Fruit fly (Drosophila melanogaster) whole organism, prepupa: ENCODE measurements around the gene Pif1.

Experiments used
- CG10631 ChIP-seq: fragments of 200-800 bp; sonication (Bioruptor generic); optimal IDR thresholded peaks from 2 replicates; lab custom pipeline; 2016; ENCODE audit warnings: missing biosample characterization, missing genetic modification characterization
- CG11902 ChIP-seq: fragments of 200-800 bp; sonication (Bioruptor generic); optimal IDR thresholded peaks from 3 replicates; lab custom pipeline; 2016; ENCODE audit warnings: missing biosample characterization, missing genetic modification characterization
- CG15336 ChIP-seq: fragments of 200-800 bp; sonication (Bioruptor generic); IDR thresholded peaks from 2 replicates; pipeline ENCODE4 v1.3.6; 2022; ENCODE audit warnings: missing biosample characterization, missing genetic modification characterization
- CG1621 ChIP-seq: fragments of 200-800 bp; sonication (Bioruptor generic); optimal IDR thresholded peaks from 3 replicates; lab custom pipeline; 2018; ENCODE audit warnings: missing biosample characterization, mild to moderate bottlenecking, missing genetic modification characterization
- CG3032 ChIP-seq: fragments of 200-800 bp; optimal IDR thresholded peaks from 2 replicates; lab custom pipeline; 2019; ENCODE audit warnings: missing biosample characterization, mild to moderate bottlenecking, missing genetic modification characterization, moderate library complexity
- CG31627 ChIP-seq: fragments of 200-800 bp; sonication (Bioruptor generic); optimal IDR thresholded peaks from 3 replicates; lab custom pipeline; 2016; ENCODE audit warnings: missing biosample characterization, missing genetic modification characterization
- CG4318 ChIP-seq: fragments of 200-800 bp; sonication (Bioruptor generic); optimal IDR thresholded peaks from 3 replicates; lab custom pipeline; 2017; ENCODE audit warnings: missing biosample characterization, mild to moderate bottlenecking, missing genetic modification characterization
- CG6276 ChIP-seq: fragments of 200-800 bp; sonication (Bioruptor generic); optimal IDR thresholded peaks from 2 replicates; lab custom pipeline; 2017; ENCODE audit warnings: missing biosample characterization, mild to moderate bottlenecking, missing genetic modification characterization
- CG6854 ChIP-seq: fragments of 200-800 bp; sonication (Bioruptor generic); optimal IDR thresholded peaks from 2 replicates; lab custom pipeline; 2017; ENCODE audit warnings: missing biosample characterization, mild to moderate bottlenecking, missing genetic modification characterization
- CG8119 ChIP-seq: fragments of 200-800 bp; sonication (Bioruptor generic); IDR thresholded peaks from 3 replicates; pipeline ENCODE4 v1.3.6; 2022; ENCODE audit warnings: missing biosample characterization, missing genetic modification characterization
- Eip75B ChIP-seq: fragments of 200-800 bp; sonication (Bioruptor generic); optimal IDR thresholded peaks from 3 replicates; lab custom pipeline; 2016; ENCODE audit warnings: missing biosample characterization, missing genetic modification characterization
- Eip93F ChIP-seq: fragments of 200-800 bp; sonication (Bioruptor generic); optimal IDR thresholded peaks from 2 replicates; lab custom pipeline; 2016; ENCODE audit warnings: missing biosample characterization, mild to moderate bottlenecking, missing genetic modification characterization
- Ets21C ChIP-seq: fragments of 200-800 bp; sonication (Bioruptor generic); optimal IDR thresholded peaks from 3 replicates; lab custom pipeline; 2016; ENCODE audit warnings: missing biosample characterization, missing genetic modification characterization
- Ets96B ChIP-seq: fragments of 200-800 bp; optimal IDR thresholded peaks from 2 replicates; lab custom pipeline; 2019; ENCODE audit warnings: missing biosample characterization, mild to moderate bottlenecking, missing genetic modification characterization, moderate library complexity
- Gug ChIP-seq: fragments of 200-800 bp; sonication (Bioruptor generic); IDR thresholded peaks from 2 replicates; pipeline ENCODE4 v1.3.6; 2022; ENCODE audit warnings: missing biosample characterization, missing genetic modification characterization
- Hr4 ChIP-seq: fragments of 200-800 bp; sonication (Bioruptor generic); optimal IDR thresholded peaks from 3 replicates; lab custom pipeline; 2016; ENCODE audit warnings: missing biosample characterization, missing genetic modification characterization
- Lpt ChIP-seq: fragments of 200-800 bp; sonication (Bioruptor generic); optimal IDR thresholded peaks from 3 replicates; lab custom pipeline; 2016; ENCODE audit warnings: missing biosample characterization, missing genetic modification characterization
- Met ChIP-seq: fragments of 200-800 bp; sonication (Bioruptor generic); optimal IDR thresholded peaks from 3 replicates; lab custom pipeline; 2016; ENCODE audit warnings: missing biosample characterization, missing genetic modification characterization
- OdsH ChIP-seq: fragments of 200-800 bp; sonication (Bioruptor generic); optimal IDR thresholded peaks from 3 replicates; lab custom pipeline; 2016; ENCODE audit warnings: missing biosample characterization, missing genetic modification characterization
- Smox ChIP-seq: fragments of 200-800 bp; sonication (Bioruptor generic); optimal IDR thresholded peaks from 3 replicates; lab custom pipeline; 2016; ENCODE audit warnings: missing biosample characterization, missing genetic modification characterization
- Sox14 ChIP-seq: fragments of 200-800 bp; sonication (Bioruptor generic); optimal IDR thresholded peaks from 3 replicates; lab custom pipeline; 2016; ENCODE audit warnings: missing biosample characterization, missing genetic modification characterization
- cyc ChIP-seq: fragments of 200-800 bp; sonication (Bioruptor generic); optimal IDR thresholded peaks from 3 replicates; lab custom pipeline; 2016; ENCODE audit warnings: missing biosample characterization, missing genetic modification characterization
- eg ChIP-seq: fragments of 200-800 bp; sonication (Bioruptor generic); IDR thresholded peaks from 3 replicates; pipeline ENCODE4 v1.3.6; 2022; ENCODE audit warnings: missing biosample characterization, missing genetic modification characterization
- esn ChIP-seq: fragments of 200-800 bp; sonication (Bioruptor generic); optimal IDR thresholded peaks from 2 replicates; lab custom pipeline; 2016; ENCODE audit warnings: missing biosample characterization, mild to moderate bottlenecking, missing genetic modification characterization, moderate library complexity
- fd59A ChIP-seq: fragments of 200-800 bp; sonication (Bioruptor generic); optimal IDR thresholded peaks from 2 replicates; lab custom pipeline; 2017; ENCODE audit warnings: missing biosample characterization, mild to moderate bottlenecking, missing genetic modification characterization, missing genetic modification reagents
- lz ChIP-seq: fragments of 200-800 bp; sonication (Bioruptor generic); optimal IDR thresholded peaks from 3 replicates; lab custom pipeline; 2016; ENCODE audit warnings: missing biosample characterization, missing genetic modification characterization
- pdm3 ChIP-seq: fragments of 200-800 bp; sonication (Bioruptor generic); optimal IDR thresholded peaks from 3 replicates; lab custom pipeline; 2016; ENCODE audit warnings: missing biosample characterization, missing genetic modification characterization
- salr ChIP-seq, 2 experiments: fragments of 200-800 bp; sonication (Bioruptor generic); optimal IDR thresholded peaks; 3 replicates each; lab custom pipeline; 2016 to 2018; ENCODE audit warnings: missing biosample characterization in 2 of 2, missing genetic modification characterization in 2 of 2, mild to moderate bottlenecking in 1 of 2
- spab ChIP-seq: fragments of 200-800 bp; sonication (Bioruptor generic); optimal IDR thresholded peaks from 2 replicates; lab custom pipeline; 2017; ENCODE audit warnings: missing biosample characterization, mild to moderate bottlenecking, missing genetic modification characterization, missing genetic modification reagents
- ss ChIP-seq, 2 experiments: fragments of 200-800 bp; sonication (Bioruptor generic); optimal IDR thresholded peaks; 2 replicates in 1 of 2; 3 replicates in 1 of 2; lab custom pipeline; 2017 to 2018; ENCODE audit warnings: mild to moderate bottlenecking in 2 of 2, missing biosample characterization in 2 of 2, missing genetic modification characterization in 2 of 2, moderate library complexity in 1 of 2
- svp ChIP-seq: fragments of 200-800 bp; sonication (Bioruptor generic); peaks from one replicate; lab custom pipeline; 2016; ENCODE audit warnings: missing biosample characterization, missing genetic modification characterization
- topi ChIP-seq: fragments of 200-800 bp; sonication (Bioruptor generic); optimal IDR thresholded peaks from 3 replicates; lab custom pipeline; 2016; ENCODE audit warnings: missing biosample characterization, missing genetic modification characterization

Gene Pif1

DNA sequence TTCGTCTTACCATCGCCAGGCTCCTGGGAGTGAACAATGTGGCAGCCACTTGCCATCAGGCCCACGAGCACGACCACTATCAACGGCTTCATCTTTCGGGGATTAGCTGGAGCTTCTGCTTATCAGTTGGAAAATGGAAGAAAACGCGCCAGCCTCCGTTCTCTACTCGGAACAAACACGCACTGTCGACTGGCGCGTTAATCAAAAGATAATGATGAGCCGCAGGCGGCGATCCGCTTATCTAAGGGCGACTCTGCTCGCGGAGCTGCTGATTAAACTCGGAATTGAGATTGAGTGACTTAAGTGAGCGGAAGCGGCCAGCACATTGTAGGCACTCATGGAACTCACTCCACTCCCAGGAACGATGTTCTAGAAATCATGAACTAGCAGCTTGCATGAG is 8.0 kb downstream of the Pif1 start, which contains the start of gene CG3246:
Gene CG3246 (minus strand): TSS at position 193 of the 400 bp plus-strand sequence.
- TF ChIP-seq cyc (GFP tag; lab: Kevin White, UChicago) = no peak
- TF ChIP-seq svp (GFP tag; lab: Kevin White, UChicago) = peak; percentile 94

DNA sequence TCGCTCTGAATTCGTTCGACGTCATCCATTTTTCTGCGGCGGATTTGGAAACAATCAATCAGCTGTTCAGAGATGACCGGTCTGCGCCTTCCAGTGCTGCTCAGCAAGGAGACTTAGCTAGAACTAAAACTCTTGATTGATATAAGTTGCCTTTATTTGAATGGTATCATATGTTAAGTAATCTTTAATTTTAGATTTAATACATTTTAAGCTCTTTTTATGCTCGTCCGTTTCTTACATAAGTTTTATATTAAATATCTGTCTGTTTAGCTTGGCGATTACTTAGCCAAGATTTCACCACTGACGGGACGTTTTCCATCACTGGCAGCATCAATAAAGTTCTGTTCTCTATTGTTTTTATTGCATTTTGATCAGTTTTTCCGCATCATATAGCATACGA is 12.8 kb downstream of the Pif1 start, which contains the start of the genes Cog3 and Sec5:
Gene Cog3 (minus strand): TSS at position 58 of the 400 bp plus-strand sequence.
Gene Sec5 (plus strand): TSS at position 296 of the 400 bp plus-strand sequence.
- TF ChIP-seq lz (GFP tag; lab: Kevin White, UChicago) = peak; percentile 66
- TF ChIP-seq ss (GFP tag; optimal IDR thresholded peaks at IDR 0.05; lab: Kevin White, UChicago) = no peak
- TF ChIP-seq CG31627 (GFP tag; lab: Kevin White, UChicago) = peak; percentile 52
- peak; percentile 52 for TF ChIP-seq CG6854 (GFP tag; lab: Kevin White, UChicago)
- TF ChIP-seq Eip75B (GFP tag; lab: Kevin White, UChicago) = no peak
- no peak for TF ChIP-seq Smox (GFP tag; lab: Kevin White, UChicago)
- no peak for TF ChIP-seq Met (GFP tag; lab: Kevin White, UChicago)
- peak; percentile 35 for TF ChIP-seq cyc (GFP tag; lab: Kevin White, UChicago)
- TF ChIP-seq CG8119 (GFP tag; lab: Robert Waterston, UW) = peak; percentile 58; the same call in 1 of the 3 replicates
- TF ChIP-seq fd59A = peak; percentile 37
- TF ChIP-seq eg (GFP tag; lab: Robert Waterston, UW) = peak; percentile 41; the same call in 1 of the 3 replicates
- peak; percentile 36 for TF ChIP-seq CG11902 (GFP tag; lab: Kevin White, UChicago)
- TF ChIP-seq Gug = peak; percentile 31; the same call in 1 of the 2 replicates
- peak; percentile 71 for TF ChIP-seq CG3032 (tag; lab: Kevin White, UChicago)
- no peak for TF ChIP-seq CG6276 (GFP tag; lab: Kevin White, UChicago)
- no peak for TF ChIP-seq topi (GFP tag; lab: Kevin White, UChicago)
- peak; percentile 77 for TF ChIP-seq esn (GFP tag; lab: Kevin White, UChicago)
- no peak for TF ChIP-seq Eip93F
- TF ChIP-seq Sox14 (GFP tag; lab: Kevin White, UChicago) = peak; percentile 80
- TF ChIP-seq salr (GFP tag; optimal IDR thresholded peaks at IDR 0.05; lab: Kevin White, UChicago) = peak in 1 of 2 experiments; percentile 23
- peak; percentile 49 for TF ChIP-seq Ets96B (tag; lab: Kevin White, UChicago)

DNA sequence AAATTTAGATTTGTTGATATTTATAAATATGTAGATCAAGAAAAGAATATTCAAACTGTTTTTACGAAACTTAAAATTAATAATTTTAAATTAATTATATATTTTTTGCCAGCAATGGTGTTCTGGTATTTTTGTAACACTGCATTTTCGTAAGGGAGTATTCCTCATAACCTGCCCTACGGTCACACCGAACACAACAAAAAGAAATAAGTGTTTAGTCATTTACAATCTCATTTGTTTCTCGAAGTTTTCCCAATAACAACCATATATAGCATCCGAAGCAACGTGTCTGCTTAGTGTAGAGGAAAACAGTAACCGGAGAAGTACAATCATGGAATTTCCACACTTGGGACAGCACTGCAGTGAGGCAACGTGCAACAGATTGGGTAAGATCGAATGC is 17.5 kb downstream of the Pif1 start, which contains the start of gene CG12795:
Gene CG12795 (plus strand): TSS at position 181 of the 400 bp plus-strand sequence.
- TF ChIP-seq CG15336 (GFP tag; lab: Robert Waterston, UW) (no peak), CG6854 (GFP tag; lab: Kevin White, UChicago) (peak; percentile 6)

DNA sequence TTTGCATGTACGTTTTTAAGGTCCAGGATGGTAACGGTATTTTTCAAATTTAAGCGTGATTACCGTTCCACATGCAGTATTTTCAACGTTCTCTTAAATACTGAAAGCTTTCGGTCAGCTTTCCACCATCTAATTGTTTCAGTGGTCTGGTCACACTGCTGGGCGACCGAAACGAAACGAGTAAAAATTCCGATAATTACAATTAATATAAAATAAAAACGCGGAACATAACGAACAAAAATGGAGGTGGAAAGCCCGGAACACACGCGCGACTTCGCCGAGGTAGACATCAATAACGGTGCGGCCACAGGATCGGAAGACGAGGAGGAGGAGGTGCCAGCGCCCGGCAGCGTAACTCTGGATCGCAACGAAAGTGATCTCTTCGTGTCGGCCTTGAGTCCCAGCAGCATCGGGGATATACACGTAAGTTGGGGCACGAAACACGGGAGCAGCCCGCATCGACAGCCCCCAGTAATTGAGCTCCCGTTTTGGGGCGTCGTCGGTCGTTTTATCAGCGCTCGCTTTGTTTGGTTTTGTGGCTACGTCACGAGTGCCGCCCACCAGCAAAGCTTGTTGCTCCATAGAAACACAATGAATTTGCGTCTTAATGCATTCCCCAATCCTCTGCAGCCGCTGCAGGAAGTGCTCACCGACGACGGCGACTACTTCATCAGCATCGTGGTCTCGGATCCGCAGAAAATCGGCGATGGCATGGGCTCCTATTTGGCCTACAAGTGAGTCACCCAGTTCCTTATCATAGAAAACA is 20.1 kb downstream of the Pif1 start, which contains the start of gene Snx1:
Gene Snx1 (plus strand): TSS at position 129 of the 766 bp plus-strand sequence.
- TF ChIP-seq pdm3 (GFP tag; lab: Kevin White, UChicago) (no peak), spab (GFP tag; lab: Kevin White, UChicago) (no peak), CG15336 (GFP tag; lab: Robert Waterston, UW) (no peak), CG1621 (tag; lab: Kevin White, UChicago) (no peak), Ets21C (GFP tag; lab: Kevin White, UChicago) (no peak), CG10631 (GFP tag; lab: Kevin White, UChicago) (no peak), Ets96B (tag; lab: Kevin White, UChicago) (no peak), Lpt (GFP tag; lab: Kevin White, UChicago) (no peak), CG11902 (GFP tag; lab: Kevin White, UChicago) (no peak), Met (GFP tag; lab: Kevin White, UChicago) (no peak), CG4318 (no peak), eg (GFP tag; lab: Robert Waterston, UW) (no peak), topi (GFP tag; lab: Kevin White, UChicago) (no peak), OdsH (GFP tag; lab: Kevin White, UChicago) (no peak), CG3032 (tag; lab: Kevin White, UChicago) (no peak), Hr4 (GFP tag; lab: Kevin White, UChicago) (no peak), CG6854 (GFP tag; lab: Kevin White, UChicago) (no peak)
- TF ChIP-seq, all 60 proteins: peak for 0
